Worm (Caenorhabditis elegans) whole organism, young adult: ENCODE results near the gene F18G5.1.

Source experiments
- Y95B8A.8 ChIP-seq: fragments of 200-800 bp; sonication (Bioruptor generic); IDR thresholded peaks from 2 replicates; pipeline ENCODE4 v1.3.6; 2022; ENCODE audit warnings: missing genetic modification reagents, missing genetic modification characterization, missing compliant biosample characterization
- ceh-91 ChIP-seq: fragments of 200-800 bp; sonication (Bioruptor generic); IDR thresholded peaks from 2 replicates; pipeline ENCODE4 v1.3.6; 2022; ENCODE audit warnings: missing genetic modification reagents, missing genetic modification characterization, missing compliant biosample characterization
- lag-1 ChIP-seq: fragments of 200-800 bp; sonication (Bioruptor generic); IDR thresholded peaks from 2 replicates; pipeline ENCODE4 v1.3.6; 2022; ENCODE audit warnings: missing genetic modification reagents, missing genetic modification characterization, missing compliant biosample characterization
- lin-54 ChIP-seq: fragments of 200-800 bp; sonication (Bioruptor generic); optimal IDR thresholded peaks from 2 replicates; lab custom pipeline; 2018; ENCODE audit warnings: mild to moderate bottlenecking, missing genetic modification characterization, missing compliant biosample characterization
- madf-10 ChIP-seq: sonication (generic microtip); optimal IDR thresholded peaks from 2 replicates; lab custom pipeline; 2016; ENCODE audit warnings: mild to moderate bottlenecking, missing genetic modification characterization, missing compliant biosample characterization
- nfyb-1 ChIP-seq: fragments of 200-800 bp; sonication (Bioruptor generic); IDR thresholded peaks from 2 replicates; pipeline ENCODE4 v1.3.6; 2022; ENCODE audit warnings: missing genetic modification reagents, missing genetic modification characterization, missing compliant biosample characterization

DNA sequence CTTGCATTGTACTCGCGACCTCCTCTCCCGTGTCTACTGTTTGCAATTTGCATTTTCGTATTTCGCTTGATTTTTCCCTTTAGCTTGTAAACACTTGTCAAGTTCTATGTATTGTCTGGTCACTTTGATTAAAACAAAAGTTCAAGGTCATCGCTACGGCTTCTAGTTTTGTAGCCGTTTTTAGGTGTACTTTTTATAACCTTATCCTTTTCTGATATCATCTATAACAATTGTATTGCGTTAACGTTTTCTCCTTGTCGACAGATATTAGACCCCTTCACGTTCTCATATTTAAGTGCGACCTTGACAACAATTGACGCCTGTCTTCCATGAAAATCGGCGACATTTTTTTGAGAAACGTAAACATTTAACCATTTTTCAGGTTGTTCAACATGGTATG is 13.0 kb upstream of the F18G5.1 start:
- TF ChIP-seq Y95B8A.8 (no peak), lin-54 (GFP tag; lab: Kevin White, UChicago) (no peak), nfyb-1 (no peak), ceh-91 (GFP tag; lab: Robert Waterston, UW) (no peak), madf-10 (tag; lab: Kevin White, UChicago) (no peak), lag-1 (GFP tag; lab: Robert Waterston, UW) (no peak)
